Fruit fly (Drosophila melanogaster) S2 (cell line): ENCODE results near the gene CG6125.

Experiments
- CG8478 ChIP-seq: fragments of >200 bp; optimal IDR thresholded peaks from 2 replicates; lab custom pipeline; 2018
- CTCF ChIP-seq, 2 experiments: fragments of >200 bp; optimal IDR thresholded peaks; 2 replicates each; lab custom pipeline; 2018

dm6 chr3R:15356645-15357431 is 50.0 kb downstream of the CG6125 start, which contains the start of the genes Atg4b and Hibch:
- no peak for TF ChIP-seq CG8478 (lab: Kevin White, UChicago)
- no peak for TF ChIP-seq CTCF (optimal IDR thresholded peaks at IDR 0.05; lab: Kevin White, UChicago)
